Worm (Caenorhabditis elegans): ENCODE measurements around the gene ram-5.

Gene ram-5

ce11 chrX:14561416-14561973 is 11.5 kb downstream of the ram-5 start (continued):
- TF ChIP-seq lsy-2 (tag; optimal IDR thresholded peaks at IDR 0.05) (peak; percentile 23 to 75), egl-27 (tag; optimal IDR thresholded peaks at IDR 0.05) (peak in 1 of 2 experiments; percentile 8), ceh-63 (GFP tag; optimal IDR thresholded peaks at IDR 0.05) (no peak), mef-2 (tag; optimal IDR thresholded peaks at IDR 0.05) (no peak), lin-14 (GFP tag; optimal IDR thresholded peaks at IDR 0.05) (peak; percentile 97), fkh-10 (GFP tag; optimal IDR thresholded peaks at IDR 0.05) (peak; percentile 93), nhr-85 (tag) (peak; percentile 87), ztf-4 (tag; optimal IDR thresholded peaks at IDR 0.05) (peak; percentile 75), blmp-1 (tag; optimal IDR thresholded peaks at IDR 0.05) (peak; percentile 50), nhr-28 (tag; optimal IDR thresholded peaks at IDR 0.05) (no peak), pqm-1 (tag; optimal IDR thresholded peaks at IDR 0.05) (no peak), fkh-8 (tag; optimal IDR thresholded peaks at IDR 0.05) (peak; percentile 83), elt-3 (tag; optimal IDR thresholded peaks at IDR 0.05) (peak in 4 of 6 experiments; percentile 1 to 51 (median 41)), nhr-84 (tag; optimal IDR thresholded peaks at IDR 0.05) (no peak), isw-1 (GFP tag; IDR thresholded peaks at IDR 0.05) (peak; percentile 32), dsc-1 (tag; optimal IDR thresholded peaks at IDR 0.05) (peak; percentile 38), lin-35 (GFP tag; optimal IDR thresholded peaks at IDR 0.05) (peak in 1 of 2 experiments; percentile 4), hpl-2 (GFP tag; optimal IDR thresholded peaks at IDR 0.05) (no peak), nhr-47 (tag; optimal IDR thresholded peaks at IDR 0.05) (peak; percentile 76), aly-2 (tag; optimal IDR thresholded peaks at IDR 0.05) (no peak), dpl-1 (GFP tag; optimal IDR thresholded peaks at IDR 0.05) (no peak), swsn-7 (tag; optimal IDR thresholded peaks at IDR 0.05) (peak; percentile 65), unc-30 (tag; optimal IDR thresholded peaks at IDR 0.05) (no peak), C04F5.9 (tag; optimal IDR thresholded peaks at IDR 0.05) (no peak), hlh-17 (GFP tag; optimal IDR thresholded peaks at IDR 0.05; ENCODE audit: borderline replicate concordance) (no peak), C34B4.2 (tag; optimal IDR thresholded peaks at IDR 0.05) (no peak), lin-15B (tag; optimal IDR thresholded peaks at IDR 0.05) (no peak), lin-13 (GFP tag; optimal IDR thresholded peaks at IDR 0.05) (no peak), Y116A8C.19 (tag; optimal IDR thresholded peaks at IDR 0.05; ENCODE audit: borderline replicate concordance) (no peak), xbp-1 (tag; optimal IDR thresholded peaks at IDR 0.05) (peak; percentile 41), nhr-71 (tag; optimal IDR thresholded peaks at IDR 0.05) (peak; percentile 95), efl-3 (GFP tag; optimal IDR thresholded peaks at IDR 0.05) (no peak), lin-39 (tag; optimal IDR thresholded peaks at IDR 0.05) (no peak), ets-5 (GFP tag; IDR thresholded peaks at IDR 0.05) (no peak), mab-9 (GFP tag; IDR thresholded peaks at IDR 0.05) (no peak; the same call in 1 of the 2 replicates), rnt-1 (tag; optimal IDR thresholded peaks at IDR 0.05) (peak; percentile 84), ceh-90 (tag; optimal IDR thresholded peaks at IDR 0.05) (no peak), mdl-1 (tag; optimal IDR thresholded peaks at IDR 0.05) (peak in 1 of 2 experiments; percentile 44), nhr-12 (tag; optimal IDR thresholded peaks at IDR 0.05) (no peak), sptf-1 (tag; optimal IDR thresholded peaks at IDR 0.05) (no peak), unc-62 (GFP tag; optimal IDR thresholded peaks at IDR 0.05) (no peak), nhr-90 (tag; optimal IDR thresholded peaks at IDR 0.05; ENCODE audit: poor library complexity) (peak; percentile 22), ceh-8 (GFP tag; optimal IDR thresholded peaks at IDR 0.05) (no peak), snu-23 (GFP tag; optimal IDR thresholded peaks at IDR 0.05) (peak; percentile 68), snpc-4 (tag; optimal IDR thresholded peaks at IDR 0.05) (no peak), tlp-1 (tag; optimal IDR thresholded peaks at IDR 0.05) (no peak), sup-37 (GFP tag; optimal IDR thresholded peaks at IDR 0.05) (no peak), ceh-88 (GFP tag; IDR thresholded peaks at IDR 0.05) (no peak), vab-15 (tag; optimal IDR thresholded peaks at IDR 0.05) (no peak)

Measured in whole organism, L1 larva.